Worm (Caenorhabditis elegans) whole organism, L2 larva: ENCODE measurements around the gene str-38.

ENCODE experiments used
- C34F6.9 ChIP-seq: fragments of 150-350 bp; optimal IDR thresholded peaks from 2 replicates; lab custom pipeline; 2014; ENCODE audit warnings: missing biosample characterization, missing genetic modification characterization
- F13H6.1 ChIP-seq: sonication (generic microtip); optimal IDR thresholded peaks from 2 replicates; lab custom pipeline; 2016; ENCODE audit warnings: missing genetic modification characterization, missing compliant biosample characterization
- R02D3.7 ChIP-seq: fragments of 150-350 bp; optimal IDR thresholded peaks from 2 replicates; lab custom pipeline; 2014; ENCODE audit warnings: missing biosample characterization, missing genetic modification characterization
- Y55F3AM.14 ChIP-seq: fragments of 200-800 bp; sonication (Bioruptor generic); optimal IDR thresholded peaks from 2 replicates; lab custom pipeline; 2018; ENCODE audit warnings: mild to moderate bottlenecking, missing genetic modification characterization, missing compliant biosample characterization
- ZK546.5 ChIP-seq: sonication (generic microtip); optimal IDR thresholded peaks from 2 replicates; lab custom pipeline; 2017; ENCODE audit warnings: missing biosample characterization, missing genetic modification characterization
- alr-1 ChIP-seq: fragments of 150-350 bp; optimal IDR thresholded peaks from 2 replicates; lab custom pipeline; 2014; ENCODE audit warnings: missing biosample characterization, missing genetic modification characterization
- aly-2 ChIP-seq: fragments of 150-350 bp; optimal IDR thresholded peaks from 2 replicates; lab custom pipeline; 2014; ENCODE audit warnings: missing biosample characterization, missing genetic modification characterization
- ama-1 ChIP-seq: fragments of 150-350 bp; optimal IDR thresholded peaks from 2 replicates; lab custom pipeline; 2018; ENCODE audit warnings: inconsistent platforms
- blmp-1 ChIP-seq: sonication (generic microtip); optimal IDR thresholded peaks from 2 replicates; lab custom pipeline; 2017; ENCODE audit warnings: missing genetic modification characterization, mild to moderate bottlenecking, missing compliant biosample characterization, antibody characterized with exemption, moderate library complexity; ENCODE audit not compliant: insufficient read depth
- ceh-16 ChIP-seq: fragments of 150-350 bp; optimal IDR thresholded peaks from 2 replicates; lab custom pipeline; 2014; ENCODE audit warnings: missing biosample characterization, missing genetic modification characterization
- ceh-82 ChIP-seq: fragments of 150-350 bp; optimal IDR thresholded peaks from 2 replicates; lab custom pipeline; 2014; ENCODE audit warnings: missing biosample characterization, missing genetic modification characterization
- crh-2 ChIP-seq: sonication (generic microtip); optimal IDR thresholded peaks from 2 replicates; lab custom pipeline; 2017; ENCODE audit warnings: missing biosample characterization, missing genetic modification characterization
- dmd-4 ChIP-seq: sonication (generic microtip); optimal IDR thresholded peaks from 2 replicates; lab custom pipeline; 2017; ENCODE audit warnings: missing biosample characterization, missing genetic modification characterization
- elt-1 ChIP-seq: fragments of 150-350 bp; optimal IDR thresholded peaks from 2 replicates; lab custom pipeline; 2014; ENCODE audit warnings: missing biosample characterization, missing genetic modification characterization
- fos-1 ChIP-seq: fragments of 150-350 bp; optimal IDR thresholded peaks from 2 replicates; lab custom pipeline; 2014; ENCODE audit warnings: missing biosample characterization, missing genetic modification characterization
- gmeb-1 ChIP-seq: fragments of 150-350 bp; optimal IDR thresholded peaks from 2 replicates; lab custom pipeline; 2014; ENCODE audit warnings: missing biosample characterization, missing genetic modification characterization
- lin-11 ChIP-seq: fragments of 150-350 bp; sonication (generic microtip); optimal IDR thresholded peaks from 2 replicates; lab custom pipeline; 2014; ENCODE audit warnings: missing biosample characterization, missing genetic modification characterization, inconsistent platforms, mixed read lengths
- lin-13 ChIP-seq: fragments of 150-350 bp; optimal IDR thresholded peaks from 2 replicates; lab custom pipeline; 2014; ENCODE audit warnings: missing biosample characterization, missing genetic modification reagents, missing genetic modification characterization
- lin-39 ChIP-seq: fragments of 150-350 bp; optimal IDR thresholded peaks from 2 replicates; lab custom pipeline; 2014; ENCODE audit warnings: missing biosample characterization, missing genetic modification reagents, missing genetic modification characterization
- lsy-2 ChIP-seq, 2 experiments: fragments of 150-350 bp in 1 of 2; sonication (generic microtip) in 1 of 2; optimal IDR thresholded peaks; 2 replicates each; lab custom pipeline; 2014 to 2017; ENCODE audit warnings: missing biosample characterization in 2 of 2, missing genetic modification characterization in 2 of 2
- mab-5 ChIP-seq: fragments of 150-350 bp; optimal IDR thresholded peaks from 2 replicates; lab custom pipeline; 2014; ENCODE audit warnings: missing biosample characterization, missing genetic modification characterization
- mbf-1 ChIP-seq: sonication (generic microtip); optimal IDR thresholded peaks from 2 replicates; lab custom pipeline; 2017; ENCODE audit warnings: missing biosample characterization, missing genetic modification characterization
- mdl-1 ChIP-seq, 2 experiments: fragments of 150-350 bp in 1 of 2; sonication (generic microtip) in 1 of 2; optimal IDR thresholded peaks; 2 replicates each; lab custom pipeline; 2017; ENCODE audit warnings: missing biosample characterization in 2 of 2, missing genetic modification characterization in 2 of 2
- nhr-10 ChIP-seq: sonication (generic microtip); optimal IDR thresholded peaks from 2 replicates; lab custom pipeline; 2017; ENCODE audit warnings: missing biosample characterization, missing genetic modification characterization
- nhr-11 ChIP-seq: fragments of 150-350 bp; optimal IDR thresholded peaks from 2 replicates; lab custom pipeline; 2014; ENCODE audit warnings: missing biosample characterization, missing genetic modification characterization
- nhr-23 ChIP-seq: fragments of 150-350 bp; optimal IDR thresholded peaks from 2 replicates; lab custom pipeline; 2014; ENCODE audit warnings: missing biosample characterization, missing genetic modification reagents, missing genetic modification characterization
- nhr-237 ChIP-seq: fragments of 150-350 bp; optimal IDR thresholded peaks from 2 replicates; lab custom pipeline; 2014; ENCODE audit warnings: missing biosample characterization, missing genetic modification characterization
- nhr-25 ChIP-seq: fragments of 150-350 bp; sonication (generic microtip); optimal IDR thresholded peaks from 3 replicates; lab custom pipeline; 2014; ENCODE audit warnings: missing biosample characterization, missing genetic modification characterization
- nhr-6 ChIP-seq: fragments of 150-350 bp; optimal IDR thresholded peaks from 2 replicates; lab custom pipeline; 2014; ENCODE audit warnings: missing biosample characterization, missing genetic modification characterization
- nhr-77 ChIP-seq: fragments of 150-350 bp; optimal IDR thresholded peaks from 2 replicates; lab custom pipeline; 2014; ENCODE audit warnings: missing biosample characterization, missing genetic modification characterization
- peb-1 ChIP-seq: fragments of 150-350 bp; optimal IDR thresholded peaks from 2 replicates; lab custom pipeline; 2014; ENCODE audit warnings: missing biosample characterization, missing genetic modification characterization
- sem-4 ChIP-seq: fragments of 150-350 bp; optimal IDR thresholded peaks from 2 replicates; lab custom pipeline; 2014; ENCODE audit warnings: missing biosample characterization, missing genetic modification reagents, missing genetic modification characterization
- skn-1 ChIP-seq: sonication (generic microtip); optimal IDR thresholded peaks from 2 replicates; lab custom pipeline; 2017; ENCODE audit warnings: missing biosample characterization, missing genetic modification characterization
- sma-3 ChIP-seq: sonication (generic microtip); optimal IDR thresholded peaks from 2 replicates; lab custom pipeline; 2016; ENCODE audit warnings: missing genetic modification reagents, missing genetic modification characterization, missing compliant biosample characterization
- sma-9 ChIP-seq, 2 experiments: fragments of 150-350 bp in 1 of 2; sonication (generic microtip) in 1 of 2; optimal IDR thresholded peaks; 2 replicates each; lab custom pipeline; 2014 to 2016; ENCODE audit warnings: missing genetic modification characterization in 2 of 2, mild to moderate bottlenecking in 1 of 2, missing biosample characterization in 1 of 2, missing compliant biosample characterization in 1 of 2, missing genetic modification reagents in 1 of 2, moderate library complexity in 1 of 2
- snpc-4 ChIP-seq: fragments of 150-350 bp; optimal IDR thresholded peaks from 2 replicates; lab custom pipeline; 2014; ENCODE audit warnings: missing biosample characterization, missing genetic modification characterization
- unc-39 ChIP-seq: fragments of 150-350 bp; optimal IDR thresholded peaks from 2 replicates; lab custom pipeline; 2014; ENCODE audit warnings: missing biosample characterization, missing genetic modification characterization
- unc-55 ChIP-seq: fragments of 150-350 bp; sonication (generic microtip); optimal IDR thresholded peaks from 3 replicates; lab custom pipeline; 2014; ENCODE audit warnings: missing biosample characterization, missing genetic modification reagents, missing genetic modification characterization
- unc-62 ChIP-seq: fragments of 150-350 bp; optimal IDR thresholded peaks from 2 replicates; lab custom pipeline; 2014; ENCODE audit warnings: missing biosample characterization, missing genetic modification reagents, missing genetic modification characterization
- zag-1 ChIP-seq: fragments of 150-350 bp; optimal IDR thresholded peaks from 2 replicates; lab custom pipeline; 2014; ENCODE audit warnings: missing biosample characterization, missing genetic modification characterization
- ztf-1 ChIP-seq: fragments of 200-800 bp; sonication (Bioruptor generic); conservative IDR thresholded peaks from 2 replicates; pipeline ENCODE4 v1.3.6; 2022; ENCODE audit warnings: missing genetic modification characterization, missing compliant biosample characterization
- ztf-11 ChIP-seq: sonication (generic microtip); optimal IDR thresholded peaks from 2 replicates; lab custom pipeline; 2017; ENCODE audit warnings: missing biosample characterization, missing genetic modification characterization
- ztf-4 ChIP-seq: fragments of 150-350 bp; optimal IDR thresholded peaks from 2 replicates; lab custom pipeline; 2014; ENCODE audit warnings: missing biosample characterization, missing genetic modification characterization

Gene str-38

DNA sequence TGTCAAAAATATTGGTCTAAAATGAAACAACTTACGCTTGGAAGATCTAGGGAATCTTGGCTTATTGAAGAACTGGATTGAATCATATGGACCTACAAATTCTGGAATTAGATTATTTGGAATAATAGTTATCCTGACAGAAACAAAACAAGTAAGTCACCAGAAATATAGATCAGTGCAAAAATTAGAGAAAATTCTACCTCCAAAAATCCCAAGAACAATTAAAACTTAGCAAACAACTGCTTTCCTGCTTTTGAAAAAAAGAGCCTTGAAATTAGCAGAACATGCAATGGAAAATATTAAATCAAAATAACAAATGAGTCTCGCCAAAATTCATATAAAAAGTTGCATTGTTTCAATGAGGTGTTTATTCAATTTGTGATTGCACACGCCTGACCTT, 41.0 kb upstream of the str-38 start, which contains the start of gene nhr-60:
nhr-60 (minus strand) TSS at position 101 of the 400 bp plus-strand sequence.
- TF ChIP-seq nhr-23 (tag; lab: Kevin White, UChicago), result no peak
- TF ChIP-seq nhr-11 (tag; lab: Kevin White, UChicago), result no peak
- no peak for TF ChIP-seq nhr-237 (tag; lab: Kevin White, UChicago)
- TF ChIP-seq unc-62 (GFP tag; lab: Kevin White, UChicago), result no peak
- no peak for TF ChIP-seq lsy-2 (tag; optimal IDR thresholded peaks at IDR 0.05; lab: Kevin White, UChicago)
- TF ChIP-seq alr-1 (tag; lab: Kevin White, UChicago), result no peak
- no peak for TF ChIP-seq elt-1 (tag; lab: Kevin White, UChicago)
- no peak for TF ChIP-seq R02D3.7
- TF ChIP-seq C34F6.9 (tag; lab: Kevin White, UChicago), result no peak
- no peak for TF ChIP-seq unc-55 (GFP tag; lab: Kevin White, UChicago)
- TF ChIP-seq ztf-11 (tag; lab: Kevin White, UChicago), result no peak
- no peak for TF ChIP-seq nhr-10

DNA sequence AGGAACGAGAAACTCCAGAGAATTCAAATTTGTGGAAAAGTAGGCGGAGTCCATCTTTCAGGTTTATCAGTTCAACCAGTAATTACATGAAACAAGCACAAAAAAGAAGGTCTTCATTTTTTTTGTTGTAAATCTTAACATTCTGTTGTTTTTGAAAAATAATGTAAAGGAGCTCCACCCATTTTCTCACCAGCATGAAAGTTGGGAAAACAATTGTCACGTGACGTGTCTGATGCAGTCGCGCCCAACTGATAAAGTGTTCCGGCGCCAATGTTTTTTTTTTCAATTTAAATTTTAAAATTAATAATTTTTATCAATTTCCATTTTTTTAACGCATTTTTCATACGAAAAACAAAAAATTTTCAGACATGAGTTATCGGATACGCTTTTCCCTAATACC, 37.0 kb upstream of the str-38 start, which contains the start of gene F57A10.4:
F57A10.4 (plus strand) TSS at position 367 of the 400 bp plus-strand sequence.
- no peak for TF ChIP-seq sem-4 (tag; lab: Kevin White, UChicago)
- no peak for TF ChIP-seq gmeb-1 (tag; lab: Kevin White, UChicago)
- no peak for TF ChIP-seq F13H6.1 (tag; lab: Kevin White, UChicago)
- no peak for TF ChIP-seq alr-1 (tag; lab: Kevin White, UChicago)
- no peak for TF ChIP-seq dmd-4 (tag; lab: Kevin White, UChicago)
- no peak for TF ChIP-seq blmp-1 (tag; lab: Kevin White, UChicago)
- TF ChIP-seq nhr-6 (tag; lab: Kevin White, UChicago), result no peak
- TF ChIP-seq Y55F3AM.14 (GFP tag; lab: Kevin White, UChicago), result no peak
- no peak for TF ChIP-seq ztf-11 (tag; lab: Kevin White, UChicago)
- no peak for TF ChIP-seq ztf-4 (tag; lab: Kevin White, UChicago)
- no peak for TF ChIP-seq unc-55 (GFP tag; lab: Kevin White, UChicago)
- no peak for TF ChIP-seq aly-2 (tag; lab: Kevin White, UChicago)
- TF ChIP-seq sma-3 (GFP tag; lab: Kevin White, UChicago), result no peak
- no peak for TF ChIP-seq lin-11 (tag; lab: Kevin White, UChicago)
- TF ChIP-seq C34F6.9 (tag; lab: Kevin White, UChicago), result no peak
- no peak for TF ChIP-seq unc-39 (tag; lab: Kevin White, UChicago)
- TF ChIP-seq ceh-82 (tag; lab: Kevin White, UChicago), result no peak
- TF ChIP-seq mbf-1 (tag; lab: Kevin White, UChicago), result no peak
- no peak for TF ChIP-seq mdl-1 (tag; optimal IDR thresholded peaks at IDR 0.05; lab: Kevin White, UChicago)

DNA sequence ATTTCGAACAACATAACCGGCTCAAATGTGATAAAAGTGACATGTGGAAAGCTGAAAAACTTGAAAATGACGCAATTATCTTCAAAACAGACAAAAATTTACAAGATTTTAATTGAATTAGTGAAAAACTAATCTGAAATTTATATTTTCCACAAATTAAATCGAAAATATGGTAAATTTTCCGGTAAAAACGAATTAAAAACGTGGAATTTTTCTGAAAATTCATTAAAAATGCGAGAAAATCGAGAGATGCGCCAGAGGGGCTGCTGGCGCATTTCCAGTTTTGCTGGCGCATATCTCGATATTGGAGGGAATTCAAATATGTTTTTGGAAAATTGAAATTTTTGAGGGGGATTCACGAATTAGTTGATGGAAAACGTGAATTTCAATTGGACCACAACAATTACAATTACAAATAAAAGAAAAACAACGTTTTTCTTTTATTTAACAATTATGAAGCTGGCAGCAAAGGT, 34.0 kb upstream of the str-38 start, which contains the start of the genes haf-3 and F57A10.2:
haf-3 (minus strand) TSS at position 51 of the 473 bp plus-strand sequence.
F57A10.2 (plus strand) TSS at position 454 of the 473 bp plus-strand sequence.
- TF ChIP-seq mdl-1 (tag; optimal IDR thresholded peaks at IDR 0.05; lab: Kevin White, UChicago) (peak in 1 of 2 experiments; percentile 19), nhr-11 (tag; lab: Kevin White, UChicago) (no peak), unc-39 (tag; lab: Kevin White, UChicago) (no peak), blmp-1 (tag; lab: Kevin White, UChicago) (peak; percentile 9), crh-2 (tag; lab: Kevin White, UChicago) (peak; percentile 94), nhr-77 (peak; percentile 68), elt-1 (tag; lab: Kevin White, UChicago) (no peak), sma-9 (GFP tag; optimal IDR thresholded peaks at IDR 0.05; lab: Kevin White, UChicago) (peak; percentile 95), sma-9 (tag; optimal IDR thresholded peaks at IDR 0.05; lab: Kevin White, UChicago) (no peak), nhr-6 (tag; lab: Kevin White, UChicago) (peak; percentile 84), dmd-4 (tag; lab: Kevin White, UChicago) (peak; percentile 41), F13H6.1 (tag; lab: Kevin White, UChicago) (peak; percentile 91), snpc-4 (tag; lab: Kevin White, UChicago) (peak; percentile 87), ceh-82 (tag; lab: Kevin White, UChicago) (peak; percentile 78), ama-1 (lab: Kevin White, UChicago) (peak; percentile 60), fos-1 (tag; lab: Kevin White, UChicago) (peak; percentile 57), aly-2 (tag; lab: Kevin White, UChicago) (no peak), ztf-11 (tag; lab: Kevin White, UChicago) (no peak), lin-39 (tag; lab: Kevin White, UChicago) (no peak), mbf-1 (tag; lab: Kevin White, UChicago) (no peak), Y55F3AM.14 (GFP tag; lab: Kevin White, UChicago) (peak; percentile 37), zag-1 (peak; percentile 67), nhr-23 (tag; lab: Kevin White, UChicago) (no peak), lin-13 (GFP tag; lab: Kevin White, UChicago) (peak; percentile 92), alr-1 (tag; lab: Kevin White, UChicago) (no peak), unc-62 (GFP tag; lab: Kevin White, UChicago) (peak; percentile 33), sma-3 (GFP tag; lab: Kevin White, UChicago) (peak; percentile 92), ztf-4 (tag; lab: Kevin White, UChicago) (peak; percentile 84), mab-5 (tag; lab: Kevin White, UChicago) (peak; percentile 90), gmeb-1 (tag; lab: Kevin White, UChicago) (peak; percentile 99), peb-1 (tag; lab: Kevin White, UChicago) (no peak), C34F6.9 (tag; lab: Kevin White, UChicago) (peak; percentile 96), ztf-1 (GFP tag; lab: Robert Waterston, UW) (no peak), lsy-2 (tag; optimal IDR thresholded peaks at IDR 0.05; lab: Kevin White, UChicago) (peak; percentile 92 to 96), R02D3.7 (peak; percentile 72), skn-1 (tag; lab: Kevin White, UChicago) (no peak), lin-11 (tag; lab: Kevin White, UChicago) (peak; percentile 64), ZK546.5 (no peak), ceh-16 (tag; lab: Kevin White, UChicago) (peak; percentile 60), unc-55 (GFP tag; lab: Kevin White, UChicago) (peak; percentile 94), nhr-237 (tag; lab: Kevin White, UChicago) (peak; percentile 80), nhr-25 (tag; lab: Kevin White, UChicago) (peak; percentile 92)
